Worm (Caenorhabditis elegans) whole organism, L3 larva: ENCODE data around the gene npr-4.

Source experiments
- R02D3.7 ChIP-seq: fragments of 150-350 bp; optimal IDR thresholded peaks from 2 replicates; lab custom pipeline; 2014; ENCODE audit warnings: missing biosample characterization, missing genetic modification characterization
- ZK546.5 ChIP-seq: sonication (generic microtip); optimal IDR thresholded peaks from 2 replicates; lab custom pipeline; 2017; ENCODE audit warnings: missing biosample characterization, missing genetic modification characterization
- aly-2 ChIP-seq: fragments of 150-350 bp; optimal IDR thresholded peaks from 2 replicates; lab custom pipeline; 2014; ENCODE audit warnings: missing biosample characterization, missing genetic modification characterization
- ceh-16 ChIP-seq: sonication (generic microtip); optimal IDR thresholded peaks from 2 replicates; lab custom pipeline; 2017; ENCODE audit warnings: missing biosample characterization, missing genetic modification characterization
- ceh-28 ChIP-seq: fragments of 150-350 bp; optimal IDR thresholded peaks from 2 replicates; lab custom pipeline; 2014; ENCODE audit warnings: missing biosample characterization, missing genetic modification reagents, missing genetic modification characterization
- ceh-82 ChIP-seq: fragments of 150-350 bp; optimal IDR thresholded peaks from 2 replicates; lab custom pipeline; 2014; ENCODE audit warnings: missing biosample characterization, missing genetic modification characterization
- ceh-9 ChIP-seq: sonication (generic microtip); optimal IDR thresholded peaks from 2 replicates; lab custom pipeline; 2018; ENCODE audit warnings: missing biosample characterization, missing genetic modification characterization
- daf-12 ChIP-seq: fragments of 150-350 bp; optimal IDR thresholded peaks from 2 replicates; lab custom pipeline; 2014; ENCODE audit warnings: missing biosample characterization, missing genetic modification reagents, missing genetic modification characterization
- egl-27 ChIP-seq: sonication (generic microtip); optimal IDR thresholded peaks from 4 replicates; lab custom pipeline; 2017; ENCODE audit warnings: missing biosample characterization, missing genetic modification reagents, missing genetic modification characterization
- egl-5 ChIP-seq: fragments of 150-350 bp; optimal IDR thresholded peaks from 2 replicates; lab custom pipeline; 2017; ENCODE audit warnings: missing biosample characterization, missing genetic modification reagents, missing genetic modification characterization, inconsistent platforms
- elt-1 ChIP-seq: fragments of 150-350 bp; optimal IDR thresholded peaks from 2 replicates; lab custom pipeline; 2014; ENCODE audit warnings: missing biosample characterization, missing genetic modification characterization
- elt-2 ChIP-seq: sonication (generic microtip); optimal IDR thresholded peaks from 2 replicates; lab custom pipeline; 2016; ENCODE audit warnings: missing genetic modification reagents, mild to moderate bottlenecking, missing genetic modification characterization, missing compliant biosample characterization
- elt-3 ChIP-seq, 3 experiments: fragments of 150-350 bp in 1 of 3; sonication (generic microtip) in 2 of 3; optimal IDR thresholded peaks; 2 replicates in 2 of 3; 4 replicates in 1 of 3; lab custom pipeline; 2014 to 2017; ENCODE audit warnings: missing biosample characterization in 3 of 3, missing genetic modification characterization in 3 of 3
- eor-1 ChIP-seq, 2 experiments: fragments of 150-350 bp; optimal IDR thresholded peaks; 2 replicates each; lab custom pipeline; 2014 to 2018; ENCODE audit warnings: missing biosample characterization in 2 of 2, missing genetic modification characterization in 2 of 2
- fkh-10 ChIP-seq: sonication (generic microtip); optimal IDR thresholded peaks from 2 replicates; lab custom pipeline; 2017; ENCODE audit warnings: missing biosample characterization, missing genetic modification reagents, missing genetic modification characterization
- fkh-2 ChIP-seq: fragments of 150-350 bp; optimal IDR thresholded peaks from 2 replicates; lab custom pipeline; 2014; ENCODE audit warnings: missing biosample characterization, missing genetic modification reagents, missing genetic modification characterization
- fos-1 ChIP-seq: fragments of 150-350 bp; optimal IDR thresholded peaks from 2 replicates; lab custom pipeline; 2014; ENCODE audit warnings: missing biosample characterization, missing genetic modification characterization
- hmg-11 ChIP-seq: sonication (generic microtip); optimal IDR thresholded peaks from 2 replicates; lab custom pipeline; 2016; ENCODE audit warnings: missing genetic modification characterization, missing compliant biosample characterization
- jun-1 ChIP-seq: fragments of 150-350 bp; optimal IDR thresholded peaks from 2 replicates; lab custom pipeline; 2014; ENCODE audit warnings: missing biosample characterization, missing genetic modification reagents, missing genetic modification characterization
- lin-15B ChIP-seq: fragments of 150-350 bp; optimal IDR thresholded peaks from 2 replicates; lab custom pipeline; 2014; ENCODE audit warnings: missing biosample characterization, missing genetic modification characterization
- lin-39 ChIP-seq: fragments of 150-350 bp; optimal IDR thresholded peaks from 2 replicates; lab custom pipeline; 2018; ENCODE audit warnings: missing biosample characterization, missing genetic modification reagents, missing genetic modification characterization
- lsy-12 ChIP-seq: sonication (generic microtip); optimal IDR thresholded peaks from 2 replicates; lab custom pipeline; 2016; ENCODE audit warnings: mild to moderate bottlenecking, missing genetic modification characterization, missing compliant biosample characterization
- mml-1 ChIP-seq: fragments of 150-350 bp; sonication (generic microtip); optimal IDR thresholded peaks from 3 replicates; lab custom pipeline; 2014; ENCODE audit warnings: missing biosample characterization, missing genetic modification characterization
- nfya-1 ChIP-seq: sonication (generic microtip); optimal IDR thresholded peaks from 2 replicates; lab custom pipeline; 2017; ENCODE audit warnings: missing genetic modification characterization, mild to moderate bottlenecking, missing compliant biosample characterization, antibody characterized with exemption, moderate library complexity; ENCODE audit not compliant: insufficient read depth
- nhr-11 ChIP-seq: fragments of 150-350 bp; optimal IDR thresholded peaks from 2 replicates; lab custom pipeline; 2014; ENCODE audit warnings: missing biosample characterization, missing genetic modification characterization
- nhr-12 ChIP-seq: fragments of 150-350 bp; optimal IDR thresholded peaks from 2 replicates; lab custom pipeline; 2014; ENCODE audit warnings: missing biosample characterization, missing genetic modification characterization
- nhr-23 ChIP-seq: fragments of 150-350 bp; optimal IDR thresholded peaks from 2 replicates; lab custom pipeline; 2014; ENCODE audit warnings: missing biosample characterization, missing genetic modification reagents, missing genetic modification characterization
- nhr-237 ChIP-seq: fragments of 150-350 bp; optimal IDR thresholded peaks from 2 replicates; lab custom pipeline; 2014; ENCODE audit warnings: missing biosample characterization, missing genetic modification characterization
- nhr-25 ChIP-seq: sonication (generic microtip); optimal IDR thresholded peaks from 2 replicates; lab custom pipeline; 2017; ENCODE audit warnings: missing biosample characterization, missing genetic modification characterization
- nhr-43 ChIP-seq: sonication (generic microtip); optimal IDR thresholded peaks from 2 replicates; lab custom pipeline; 2016; ENCODE audit warnings: mild to moderate bottlenecking, missing genetic modification characterization, missing compliant biosample characterization; ENCODE audit not compliant: poor library complexity, severe bottlenecking
- nhr-67 ChIP-seq: fragments of 150-350 bp; optimal IDR thresholded peaks from 2 replicates; lab custom pipeline; 2014; ENCODE audit warnings: missing biosample characterization, missing genetic modification characterization
- nhr-76 ChIP-seq: fragments of 150-350 bp; sonication (generic microtip); optimal IDR thresholded peaks from 5 replicates; lab custom pipeline; 2014; ENCODE audit warnings: missing biosample characterization, missing genetic modification characterization
- nhr-77 ChIP-seq: fragments of 150-350 bp; optimal IDR thresholded peaks from 2 replicates; lab custom pipeline; 2014; ENCODE audit warnings: missing biosample characterization, missing genetic modification characterization
- pha-4 ChIP-seq: fragments of 150-350 bp; optimal IDR thresholded peaks from 2 replicates; lab custom pipeline; 2014; ENCODE audit warnings: missing biosample characterization, missing genetic modification reagents, missing genetic modification characterization
- pqm-1 ChIP-seq: fragments of 150-350 bp; optimal IDR thresholded peaks from 2 replicates; lab custom pipeline; 2017; ENCODE audit warnings: missing biosample characterization, missing genetic modification characterization, inconsistent platforms
- sea-2 ChIP-seq: fragments of 150-350 bp; sonication (generic microtip); optimal IDR thresholded peaks from 4 replicates; lab custom pipeline; 2014; ENCODE audit warnings: missing biosample characterization, missing genetic modification reagents, missing genetic modification characterization
- skn-1 ChIP-seq: fragments of 150-350 bp; optimal IDR thresholded peaks from 2 replicates; lab custom pipeline; 2014; ENCODE audit warnings: missing biosample characterization, missing genetic modification characterization
- snpc-4 ChIP-seq: fragments of 150-350 bp; optimal IDR thresholded peaks from 2 replicates; lab custom pipeline; 2014; ENCODE audit warnings: missing biosample characterization, missing genetic modification characterization
- unc-39 ChIP-seq: sonication (generic microtip); optimal IDR thresholded peaks from 4 replicates; lab custom pipeline; 2017; ENCODE audit warnings: missing biosample characterization, missing genetic modification characterization
- unc-62 ChIP-seq: fragments of 150-350 bp; sonication (generic microtip); optimal IDR thresholded peaks from 4 replicates; lab custom pipeline; 2014; ENCODE audit warnings: missing biosample characterization, missing genetic modification reagents, missing genetic modification characterization
- zag-1 ChIP-seq: fragments of 150-350 bp; optimal IDR thresholded peaks from 2 replicates; lab custom pipeline; 2014; ENCODE audit warnings: missing biosample characterization, missing genetic modification characterization
- ztf-11 ChIP-seq: fragments of 150-350 bp; optimal IDR thresholded peaks from 2 replicates; lab custom pipeline; 2014; ENCODE audit warnings: missing biosample characterization, missing genetic modification characterization
- ztf-4 ChIP-seq: fragments of 150-350 bp; optimal IDR thresholded peaks from 2 replicates; lab custom pipeline; 2014; ENCODE audit warnings: missing biosample characterization, missing genetic modification characterization

Gene npr-4

ce11 chrX:12532405-12532804, 19.1 kb downstream of the npr-4 start:
- TF ChIP-seq ceh-28 (tag; lab: Kevin White, UChicago) (no peak), elt-2 (tag; lab: Kevin White, UChicago) (no peak), elt-3 (tag; optimal IDR thresholded peaks at IDR 0.05; lab: Kevin White, UChicago) (no peak), fkh-2 (tag; lab: Kevin White, UChicago) (no peak), nhr-43 (no peak), R02D3.7 (tag; lab: Kevin White, UChicago) (no peak), fkh-10 (GFP tag; lab: Kevin White, UChicago) (no peak), jun-1 (tag; lab: Kevin White, UChicago) (no peak), egl-5 (tag; lab: Kevin White, UChicago) (no peak), nhr-25 (tag; lab: Kevin White, UChicago) (no peak), daf-12 (tag; lab: Kevin White, UChicago) (no peak), skn-1 (no peak), lin-15B (no peak)

- TF ChIP-seq nhr-67 (tag; lab: Kevin White, UChicago) (no peak), nhr-11 (tag; lab: Kevin White, UChicago) (no peak), sea-2 (no peak), egl-27 (tag; lab: Kevin White, UChicago) (no peak), nfya-1 (tag; lab: Kevin White, UChicago) (no peak), elt-3 (tag; optimal IDR thresholded peaks at IDR 0.05; lab: Kevin White, UChicago) (no peak), lin-15B (no peak), aly-2 (tag; lab: Kevin White, UChicago) (no peak), lsy-12 (no peak), mml-1 (tag; lab: Kevin White, UChicago) (no peak), unc-62 (GFP tag; lab: Kevin White, UChicago) (no peak)
Observed at ce11 chrX:12525359-12525839, 26.1 kb downstream of the npr-4 start, which contains the start of gene scd-1. scd-1 (minus strand) TSS chrX:12525789.

ce11 chrX:12524514-12524913, 27.0 kb downstream of the npr-4 start:
- no peak for TF ChIP-seq elt-2 (tag; lab: Kevin White, UChicago)
- no peak for TF ChIP-seq pqm-1 (tag; lab: Kevin White, UChicago)
- no peak for TF ChIP-seq zag-1 (tag; lab: Kevin White, UChicago)
- TF ChIP-seq snpc-4 (tag; lab: Kevin White, UChicago): no peak
- no peak for TF ChIP-seq egl-27 (tag; lab: Kevin White, UChicago)
- TF ChIP-seq elt-3 (tag; optimal IDR thresholded peaks at IDR 0.05; lab: Kevin White, UChicago): no peak
- no peak for TF ChIP-seq nhr-237 (tag; lab: Kevin White, UChicago)
- no peak for TF ChIP-seq nhr-67 (tag; lab: Kevin White, UChicago)
- TF ChIP-seq egl-5 (tag; lab: Kevin White, UChicago): no peak
- TF ChIP-seq lsy-12: no peak
- TF ChIP-seq sea-2: no peak
- TF ChIP-seq nhr-11 (tag; lab: Kevin White, UChicago): no peak
- TF ChIP-seq ceh-16 (tag; lab: Kevin White, UChicago): no peak
- TF ChIP-seq ztf-4 (tag; lab: Kevin White, UChicago): no peak

ce11 chrX:12523071-12523483, 28.4 kb downstream of the npr-4 start:
- TF ChIP-seq elt-1 (tag; lab: Kevin White, UChicago): no peak
- TF ChIP-seq sea-2: no peak
- TF ChIP-seq egl-27 (tag; lab: Kevin White, UChicago): no peak
- TF ChIP-seq ceh-9 (tag; lab: Kevin White, UChicago): no peak
- no peak for TF ChIP-seq hmg-11
- peak in 2 of 3 experiments; percentile 86 to 87 for TF ChIP-seq elt-3 (tag; optimal IDR thresholded peaks at IDR 0.05; lab: Kevin White, UChicago)
- TF ChIP-seq lin-15B: no peak
- no peak for TF ChIP-seq nhr-237 (tag; lab: Kevin White, UChicago)
- TF ChIP-seq lin-39 (tag; lab: Kevin White, UChicago): no peak
- TF ChIP-seq unc-39 (tag; lab: Kevin White, UChicago): no peak
- TF ChIP-seq nhr-25 (tag; lab: Kevin White, UChicago): peak; percentile 89
- no peak for TF ChIP-seq skn-1
- TF ChIP-seq snpc-4 (tag; lab: Kevin White, UChicago): peak; percentile 10
- no peak for TF ChIP-seq ztf-11 (tag; lab: Kevin White, UChicago)
- peak; percentile 83 for TF ChIP-seq nhr-43
- no peak for TF ChIP-seq fkh-10 (GFP tag; lab: Kevin White, UChicago)
- TF ChIP-seq egl-5 (tag; lab: Kevin White, UChicago): no peak
- TF ChIP-seq fos-1 (tag; lab: Kevin White, UChicago): no peak
- peak; percentile 54 for TF ChIP-seq pqm-1 (tag; lab: Kevin White, UChicago)
- TF ChIP-seq nhr-76 (tag; lab: Kevin White, UChicago): peak; percentile 64
- TF ChIP-seq R02D3.7 (tag; lab: Kevin White, UChicago): no peak
- TF ChIP-seq eor-1 (tag; optimal IDR thresholded peaks at IDR 0.05; lab: Kevin White, UChicago): no peak
- TF ChIP-seq ZK546.5 (tag; lab: Kevin White, UChicago): no peak
- TF ChIP-seq nhr-23 (tag; lab: Kevin White, UChicago): peak; percentile 93
- no peak for TF ChIP-seq nhr-77 (tag; lab: Kevin White, UChicago)
- no peak for TF ChIP-seq ceh-82 (tag; lab: Kevin White, UChicago)
- peak; percentile 69 for TF ChIP-seq nhr-11 (tag; lab: Kevin White, UChicago)
- TF ChIP-seq ztf-4 (tag; lab: Kevin White, UChicago): no peak
- peak; percentile 11 for TF ChIP-seq ceh-28 (tag; lab: Kevin White, UChicago)
- TF ChIP-seq elt-2 (tag; lab: Kevin White, UChicago): no peak
- no peak for TF ChIP-seq pha-4 (tag; lab: Kevin White, UChicago)
- no peak for TF ChIP-seq aly-2 (tag; lab: Kevin White, UChicago)
- TF ChIP-seq jun-1 (tag; lab: Kevin White, UChicago): peak; percentile 75
- no peak for TF ChIP-seq nhr-67 (tag; lab: Kevin White, UChicago)
- no peak for TF ChIP-seq unc-62 (GFP tag; lab: Kevin White, UChicago)
- TF ChIP-seq nhr-12 (tag; lab: Kevin White, UChicago): no peak
